Fruit fly (Drosophila melanogaster): ENCODE measurements around the gene CG7778.
A peak's percentile ranks its signal among the peaks of the same experiment; 100 is the strongest.

The CG7778 gene

DNA sequence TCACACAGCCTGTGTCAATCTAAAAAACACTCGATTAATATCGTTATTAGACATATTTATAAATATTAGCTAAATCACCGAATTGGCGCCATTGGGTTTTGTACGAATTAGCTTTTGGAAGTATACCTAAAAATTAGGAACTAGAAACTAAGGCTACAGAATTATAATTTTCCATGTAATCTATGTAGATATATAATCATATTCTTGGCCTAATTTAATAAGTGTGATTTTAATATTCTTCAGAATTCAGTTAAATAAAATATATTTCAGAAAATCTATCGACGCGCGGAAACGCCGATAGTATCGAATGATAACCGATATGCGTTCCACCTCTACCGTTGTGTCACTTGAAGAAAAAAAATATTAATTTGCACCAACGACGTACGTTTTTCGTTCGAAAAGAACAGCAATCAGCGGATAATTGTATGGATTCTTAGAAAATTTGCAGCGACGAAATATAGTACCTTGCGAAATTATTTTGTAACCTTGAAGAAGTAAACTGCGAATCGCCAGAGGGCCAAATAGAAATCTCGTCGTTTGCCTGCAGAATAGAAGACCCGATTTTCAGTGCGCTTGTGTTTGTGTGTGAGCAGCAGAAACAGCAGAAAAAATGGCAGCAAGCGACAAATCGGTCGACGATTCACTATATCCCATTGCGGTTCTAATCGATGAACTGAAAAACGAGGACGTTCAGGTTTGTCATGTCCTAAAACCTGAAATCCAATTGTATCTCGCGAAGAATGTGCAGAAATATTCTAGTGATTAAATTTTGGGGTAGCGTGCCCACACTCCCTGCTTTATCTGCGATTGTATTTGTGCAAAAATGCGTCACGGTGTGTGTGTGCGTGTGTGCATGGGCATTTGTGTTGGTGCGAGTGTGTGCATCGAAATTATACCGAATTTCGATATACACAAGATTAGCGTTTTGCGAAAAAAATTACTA lies 19.6 kb downstream of the CG7778 start, which contains the start of gene Pp2A-29B (continued):
- TF ChIP-seq maf-S (GFP tag; optimal IDR thresholded peaks at IDR 0.05) (no peak), CG12155 (GFP tag; optimal IDR thresholded peaks at IDR 0.05) (peak; percentile 16), CG4617 (GFP tag; optimal IDR thresholded peaks at IDR 0.05; ENCODE audit: borderline replicate concordance) (peak; percentile 69), Dll (GFP tag; IDR thresholded peaks at IDR 0.05; ENCODE audit: partially characterized antibody) (peak; percentile 100), Stat92E (GFP tag; optimal IDR thresholded peaks at IDR 0.05) (peak in 1 of 3 experiments; percentile 14), CG9727 (GFP tag; optimal IDR thresholded peaks at IDR 0.05) (peak; percentile 61), CG32767 (GFP tag; IDR thresholded peaks at IDR 0.05) (peak; percentile 33; the same call in 1 of the 2 replicates), CG12104 (GFP tag; optimal IDR thresholded peaks at IDR 0.05) (no peak), knrl (GFP tag; IDR thresholded peaks at IDR 0.05; ENCODE audit: partially characterized antibody) (peak; percentile 100), fd3F (GFP tag; optimal IDR thresholded peaks at IDR 0.05) (no peak), Six4 (GFP tag; optimal IDR thresholded peaks at IDR 0.05) (no peak), BEAF-32 (GFP tag; optimal IDR thresholded peaks at IDR 0.05) (peak; percentile 100), Dip3 (GFP tag; optimal IDR thresholded peaks at IDR 0.05) (peak; percentile 19), Hr51 (GFP tag; optimal IDR thresholded peaks at IDR 0.05) (no peak), HmgZ (tag; optimal IDR thresholded peaks at IDR 0.05) (peak; percentile 27), Chrac-16 (GFP tag; optimal IDR thresholded peaks at IDR 0.05) (no peak), Spps (tag; optimal IDR thresholded peaks at IDR 0.05) (no peak), jigr1 (GFP tag; IDR thresholded peaks at IDR 0.05) (no peak), CG4820 (GFP tag; optimal IDR thresholded peaks at IDR 0.05) (no peak), Opbp (GFP tag; IDR thresholded peaks at IDR 0.05; ENCODE audit: partially characterized antibody) (peak; percentile 96), tna (GFP tag; IDR thresholded peaks at IDR 0.05; ENCODE audit: partially characterized antibody) (peak; percentile 95), CG11456 (GFP tag; IDR thresholded peaks at IDR 0.05) (no peak), Ada2b (GFP tag; IDR thresholded peaks at IDR 0.05) (no peak), Optix (GFP tag; IDR thresholded peaks at IDR 0.05) (no peak), CG2875 (GFP tag; optimal IDR thresholded peaks at IDR 0.05) (no peak), YL-1 (GFP tag; optimal IDR thresholded peaks at IDR 0.05) (peak; percentile 65), Doc3 (GFP tag; IDR thresholded peaks at IDR 0.05; ENCODE audit: partially characterized antibody) (peak; percentile 99), CG34376 (GFP tag; optimal IDR thresholded peaks at IDR 0.05) (peak; percentile 21), nmo (GFP tag; optimal IDR thresholded peaks at IDR 0.05) (peak; percentile 78), jing (GFP tag; optimal IDR thresholded peaks at IDR 0.05) (no peak), ara (GFP tag; IDR thresholded peaks at IDR 0.05) (no peak), gt (GFP tag; IDR thresholded peaks at IDR 0.05) (no peak), h (optimal IDR thresholded peaks at IDR 0.05) (no peak), CG15011 (GFP tag; optimal IDR thresholded peaks at IDR 0.05) (no peak), tup (GFP tag; optimal IDR thresholded peaks at IDR 0.05) (no peak), CG31441 (GFP tag; IDR thresholded peaks at IDR 0.05) (peak; percentile 73; the same call in 1 of the 2 replicates), Lim3 (GFP tag; IDR thresholded peaks at IDR 0.05) (no peak), CG30403 (GFP tag; optimal IDR thresholded peaks at IDR 0.05) (peak; percentile 19), CG12236 (GFP tag; optimal IDR thresholded peaks at IDR 0.05) (no peak), ac (GFP tag; optimal IDR thresholded peaks at IDR 0.05) (no peak), Sry-β (GFP tag; optimal IDR thresholded peaks at IDR 0.05) (peak; percentile 25), zf30C (GFP tag; optimal IDR thresholded peaks at IDR 0.05) (peak; percentile 10), CG8388 (GFP tag; optimal IDR thresholded peaks at IDR 0.05) (no peak), CG3838 (GFP tag; optimal IDR thresholded peaks at IDR 0.05) (no peak), row (GFP tag; IDR thresholded peaks at IDR 0.05) (peak; percentile 85), esg (GFP tag; conservative IDR thresholded peaks at IDR 0.05) (no peak), CG31388 (GFP tag; optimal IDR thresholded peaks at IDR 0.05) (no peak), CG15514 (GFP tag; optimal IDR thresholded peaks at IDR 0.05) (peak; percentile 42)

All from whole organism, embryonic.